Worm (Caenorhabditis elegans) whole organism, L2 larva: ENCODE results near the gene C39E9.8.

ENCODE experiments used
- ama-1 ChIP-seq: fragments of 150-350 bp; optimal IDR thresholded peaks from 2 replicates; lab custom pipeline; 2018; ENCODE audit warnings: inconsistent platforms
- blmp-1 ChIP-seq: sonication (generic microtip); optimal IDR thresholded peaks from 2 replicates; lab custom pipeline; 2017; ENCODE audit warnings: missing genetic modification characterization, mild to moderate bottlenecking, missing compliant biosample characterization, antibody characterized with exemption, moderate library complexity; ENCODE audit not compliant: insufficient read depth
- ceh-82 ChIP-seq: fragments of 150-350 bp; optimal IDR thresholded peaks from 2 replicates; lab custom pipeline; 2014; ENCODE audit warnings: missing biosample characterization, missing genetic modification characterization
- fos-1 ChIP-seq: fragments of 150-350 bp; optimal IDR thresholded peaks from 2 replicates; lab custom pipeline; 2014; ENCODE audit warnings: missing biosample characterization, missing genetic modification characterization
- lsy-2 ChIP-seq, 2 experiments: fragments of 150-350 bp in 1 of 2; sonication (generic microtip) in 1 of 2; optimal IDR thresholded peaks; 2 replicates each; lab custom pipeline; 2014 to 2017; ENCODE audit warnings: missing biosample characterization in 2 of 2, missing genetic modification characterization in 2 of 2
- nhr-237 ChIP-seq: fragments of 150-350 bp; optimal IDR thresholded peaks from 2 replicates; lab custom pipeline; 2014; ENCODE audit warnings: missing biosample characterization, missing genetic modification characterization
- nhr-77 ChIP-seq: fragments of 150-350 bp; optimal IDR thresholded peaks from 2 replicates; lab custom pipeline; 2014; ENCODE audit warnings: missing biosample characterization, missing genetic modification characterization
- ztf-1 ChIP-seq: fragments of 200-800 bp; sonication (Bioruptor generic); conservative IDR thresholded peaks from 2 replicates; pipeline ENCODE4 v1.3.6; 2022; ENCODE audit warnings: missing genetic modification characterization, missing compliant biosample characterization
- ztf-4 ChIP-seq: fragments of 150-350 bp; optimal IDR thresholded peaks from 2 replicates; lab custom pipeline; 2014; ENCODE audit warnings: missing biosample characterization, missing genetic modification characterization

DNA sequence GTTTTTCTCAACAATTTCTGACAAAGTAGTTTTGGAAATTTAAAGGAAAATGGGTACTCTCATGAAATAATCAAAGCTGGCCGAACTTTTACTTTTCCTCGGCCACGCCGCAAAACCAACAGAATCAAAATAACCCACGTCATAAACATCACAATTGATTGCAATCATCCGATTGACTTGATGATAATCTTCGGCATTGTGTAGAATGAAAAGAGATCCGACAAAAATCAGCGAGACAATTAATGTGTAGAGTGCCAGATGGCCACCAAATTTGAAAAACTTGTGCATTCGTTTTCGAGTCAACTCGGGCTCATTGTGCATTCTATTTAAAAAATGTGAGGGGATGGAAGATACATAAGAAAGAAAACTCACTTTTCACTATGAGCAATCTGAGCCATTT, 42.4 kb upstream of the C39E9.8 start:
- TF ChIP-seq ztf-4 (tag; lab: Kevin White, UChicago) (no peak), ztf-1 (GFP tag; lab: Robert Waterston, UW) (no peak), fos-1 (no peak), nhr-77 (tag; lab: Kevin White, UChicago) (no peak), ceh-82 (no peak), ama-1 (lab: Kevin White, UChicago) (no peak), blmp-1 (tag; lab: Kevin White, UChicago) (no peak), nhr-237 (tag; lab: Kevin White, UChicago) (no peak), lsy-2 (tag; optimal IDR thresholded peaks at IDR 0.05; lab: Kevin White, UChicago) (no peak)
